Worm (Caenorhabditis elegans) whole organism, L3 larva: ENCODE results near the gene tsfm-1.
A peak's percentile ranks its signal among the peaks of the same experiment; 100 is the strongest.

Experiments used
- R02D3.7 ChIP-seq: fragments of 150-350 bp; optimal IDR thresholded peaks from 2 replicates; lab custom pipeline; 2014; ENCODE audit warnings: missing biosample characterization, missing genetic modification characterization
- ZK546.5 ChIP-seq: sonication (generic microtip); optimal IDR thresholded peaks from 2 replicates; lab custom pipeline; 2017; ENCODE audit warnings: missing biosample characterization, missing genetic modification characterization
- aly-2 ChIP-seq: fragments of 150-350 bp; optimal IDR thresholded peaks from 2 replicates; lab custom pipeline; 2014; ENCODE audit warnings: missing biosample characterization, missing genetic modification characterization
- ama-1 ChIP-seq: fragments of 150-350 bp; optimal IDR thresholded peaks from 2 replicates; lab custom pipeline; 2018
- ceh-28 ChIP-seq: fragments of 150-350 bp; optimal IDR thresholded peaks from 2 replicates; lab custom pipeline; 2014; ENCODE audit warnings: missing biosample characterization, missing genetic modification reagents, missing genetic modification characterization
- ceh-82 ChIP-seq: fragments of 150-350 bp; optimal IDR thresholded peaks from 2 replicates; lab custom pipeline; 2014; ENCODE audit warnings: missing biosample characterization, missing genetic modification characterization
- ceh-9 ChIP-seq: sonication (generic microtip); optimal IDR thresholded peaks from 2 replicates; lab custom pipeline; 2018; ENCODE audit warnings: missing biosample characterization, missing genetic modification characterization
- daf-12 ChIP-seq: fragments of 150-350 bp; optimal IDR thresholded peaks from 2 replicates; lab custom pipeline; 2014; ENCODE audit warnings: missing biosample characterization, missing genetic modification reagents, missing genetic modification characterization
- egl-27 ChIP-seq: sonication (generic microtip); optimal IDR thresholded peaks from 4 replicates; lab custom pipeline; 2017; ENCODE audit warnings: missing biosample characterization, missing genetic modification reagents, missing genetic modification characterization
- egl-5 ChIP-seq: fragments of 150-350 bp; optimal IDR thresholded peaks from 2 replicates; lab custom pipeline; 2017; ENCODE audit warnings: missing biosample characterization, missing genetic modification reagents, missing genetic modification characterization, inconsistent platforms
- elt-1 ChIP-seq: fragments of 150-350 bp; optimal IDR thresholded peaks from 2 replicates; lab custom pipeline; 2014; ENCODE audit warnings: missing biosample characterization, missing genetic modification characterization
- elt-2 ChIP-seq: sonication (generic microtip); optimal IDR thresholded peaks from 2 replicates; lab custom pipeline; 2016; ENCODE audit warnings: missing genetic modification reagents, mild to moderate bottlenecking, missing genetic modification characterization, missing compliant biosample characterization
- elt-3 ChIP-seq, 3 experiments: fragments of 150-350 bp in 1 of 3; sonication (generic microtip) in 2 of 3; optimal IDR thresholded peaks; 2 replicates in 2 of 3; 4 replicates in 1 of 3; lab custom pipeline; 2014 to 2017; ENCODE audit warnings: missing biosample characterization in 3 of 3, missing genetic modification characterization in 3 of 3
- eor-1 ChIP-seq, 2 experiments: fragments of 150-350 bp; optimal IDR thresholded peaks; 2 replicates each; lab custom pipeline; 2014 to 2018; ENCODE audit warnings: missing biosample characterization in 2 of 2, missing genetic modification characterization in 2 of 2
- fkh-10 ChIP-seq: sonication (generic microtip); optimal IDR thresholded peaks from 2 replicates; lab custom pipeline; 2017; ENCODE audit warnings: missing biosample characterization, missing genetic modification reagents, missing genetic modification characterization
- fkh-2 ChIP-seq: fragments of 150-350 bp; optimal IDR thresholded peaks from 2 replicates; lab custom pipeline; 2014; ENCODE audit warnings: missing biosample characterization, missing genetic modification reagents, missing genetic modification characterization
- fos-1 ChIP-seq: fragments of 150-350 bp; optimal IDR thresholded peaks from 2 replicates; lab custom pipeline; 2014; ENCODE audit warnings: missing biosample characterization, missing genetic modification characterization
- hmg-11 ChIP-seq: sonication (generic microtip); optimal IDR thresholded peaks from 2 replicates; lab custom pipeline; 2016; ENCODE audit warnings: missing genetic modification characterization, missing compliant biosample characterization
- jun-1 ChIP-seq: fragments of 150-350 bp; optimal IDR thresholded peaks from 2 replicates; lab custom pipeline; 2014; ENCODE audit warnings: missing biosample characterization, missing genetic modification reagents, missing genetic modification characterization
- lin-15B ChIP-seq: fragments of 150-350 bp; optimal IDR thresholded peaks from 2 replicates; lab custom pipeline; 2014; ENCODE audit warnings: missing biosample characterization, missing genetic modification characterization
- lin-39 ChIP-seq: fragments of 150-350 bp; optimal IDR thresholded peaks from 2 replicates; lab custom pipeline; 2018; ENCODE audit warnings: missing biosample characterization, missing genetic modification reagents, missing genetic modification characterization
- lsy-12 ChIP-seq: sonication (generic microtip); optimal IDR thresholded peaks from 2 replicates; lab custom pipeline; 2016; ENCODE audit warnings: mild to moderate bottlenecking, missing genetic modification characterization, missing compliant biosample characterization
- mdl-1 ChIP-seq: fragments of 150-350 bp; optimal IDR thresholded peaks from 2 replicates; lab custom pipeline; 2014; ENCODE audit warnings: missing biosample characterization, missing genetic modification characterization
- mml-1 ChIP-seq: fragments of 150-350 bp; sonication (generic microtip); optimal IDR thresholded peaks from 3 replicates; lab custom pipeline; 2014; ENCODE audit warnings: missing biosample characterization, missing genetic modification characterization
- nfya-1 ChIP-seq: sonication (generic microtip); optimal IDR thresholded peaks from 2 replicates; lab custom pipeline; 2017; ENCODE audit warnings: missing genetic modification characterization, mild to moderate bottlenecking, missing compliant biosample characterization, antibody characterized with exemption, moderate library complexity; ENCODE audit not compliant: insufficient read depth
- nhr-11 ChIP-seq: fragments of 150-350 bp; optimal IDR thresholded peaks from 2 replicates; lab custom pipeline; 2014; ENCODE audit warnings: missing biosample characterization, missing genetic modification characterization
- nhr-12 ChIP-seq: fragments of 150-350 bp; optimal IDR thresholded peaks from 2 replicates; lab custom pipeline; 2014; ENCODE audit warnings: missing biosample characterization, missing genetic modification characterization
- nhr-23 ChIP-seq: fragments of 150-350 bp; optimal IDR thresholded peaks from 2 replicates; lab custom pipeline; 2014; ENCODE audit warnings: missing biosample characterization, missing genetic modification reagents, missing genetic modification characterization
- nhr-237 ChIP-seq: fragments of 150-350 bp; optimal IDR thresholded peaks from 2 replicates; lab custom pipeline; 2014; ENCODE audit warnings: missing biosample characterization, missing genetic modification characterization
- nhr-25 ChIP-seq: sonication (generic microtip); optimal IDR thresholded peaks from 2 replicates; lab custom pipeline; 2017; ENCODE audit warnings: missing biosample characterization, missing genetic modification characterization
- nhr-28 ChIP-seq: fragments of 150-350 bp; optimal IDR thresholded peaks from 2 replicates; lab custom pipeline; 2014; ENCODE audit warnings: missing biosample characterization, missing genetic modification characterization
- nhr-43 ChIP-seq: sonication (generic microtip); optimal IDR thresholded peaks from 2 replicates; lab custom pipeline; 2016; ENCODE audit warnings: mild to moderate bottlenecking, missing genetic modification characterization, missing compliant biosample characterization; ENCODE audit not compliant: poor library complexity, severe bottlenecking
- nhr-67 ChIP-seq: fragments of 150-350 bp; optimal IDR thresholded peaks from 2 replicates; lab custom pipeline; 2014; ENCODE audit warnings: missing biosample characterization, missing genetic modification characterization
- nhr-76 ChIP-seq: fragments of 150-350 bp; sonication (generic microtip); optimal IDR thresholded peaks from 5 replicates; lab custom pipeline; 2014; ENCODE audit warnings: missing biosample characterization, missing genetic modification characterization
- nhr-77 ChIP-seq: fragments of 150-350 bp; optimal IDR thresholded peaks from 2 replicates; lab custom pipeline; 2014; ENCODE audit warnings: missing biosample characterization, missing genetic modification characterization
- pha-4 ChIP-seq: fragments of 150-350 bp; optimal IDR thresholded peaks from 2 replicates; lab custom pipeline; 2014; ENCODE audit warnings: missing biosample characterization, missing genetic modification reagents, missing genetic modification characterization
- pqm-1 ChIP-seq: fragments of 150-350 bp; optimal IDR thresholded peaks from 2 replicates; lab custom pipeline; 2017; ENCODE audit warnings: missing biosample characterization, missing genetic modification characterization, inconsistent platforms
- skn-1 ChIP-seq: fragments of 150-350 bp; optimal IDR thresholded peaks from 2 replicates; lab custom pipeline; 2014; ENCODE audit warnings: missing biosample characterization, missing genetic modification characterization
- snpc-4 ChIP-seq: fragments of 150-350 bp; optimal IDR thresholded peaks from 2 replicates; lab custom pipeline; 2014; ENCODE audit warnings: missing biosample characterization, missing genetic modification characterization
- tbx-2 ChIP-seq: sonication (generic microtip); optimal IDR thresholded peaks from 2 replicates; lab custom pipeline; 2016; ENCODE audit warnings: mild to moderate bottlenecking, missing genetic modification characterization, missing compliant biosample characterization
- unc-39 ChIP-seq: sonication (generic microtip); optimal IDR thresholded peaks from 4 replicates; lab custom pipeline; 2017; ENCODE audit warnings: missing biosample characterization, missing genetic modification characterization
- unc-62 ChIP-seq: fragments of 150-350 bp; sonication (generic microtip); optimal IDR thresholded peaks from 4 replicates; lab custom pipeline; 2014; ENCODE audit warnings: missing biosample characterization, missing genetic modification reagents, missing genetic modification characterization
- zag-1 ChIP-seq: fragments of 150-350 bp; optimal IDR thresholded peaks from 2 replicates; lab custom pipeline; 2014; ENCODE audit warnings: missing biosample characterization, missing genetic modification characterization
- ztf-11 ChIP-seq: fragments of 150-350 bp; optimal IDR thresholded peaks from 2 replicates; lab custom pipeline; 2014; ENCODE audit warnings: missing biosample characterization, missing genetic modification characterization
- ztf-4 ChIP-seq: fragments of 150-350 bp; optimal IDR thresholded peaks from 2 replicates; lab custom pipeline; 2014; ENCODE audit warnings: missing biosample characterization, missing genetic modification characterization

Gene tsfm-1

DNA sequence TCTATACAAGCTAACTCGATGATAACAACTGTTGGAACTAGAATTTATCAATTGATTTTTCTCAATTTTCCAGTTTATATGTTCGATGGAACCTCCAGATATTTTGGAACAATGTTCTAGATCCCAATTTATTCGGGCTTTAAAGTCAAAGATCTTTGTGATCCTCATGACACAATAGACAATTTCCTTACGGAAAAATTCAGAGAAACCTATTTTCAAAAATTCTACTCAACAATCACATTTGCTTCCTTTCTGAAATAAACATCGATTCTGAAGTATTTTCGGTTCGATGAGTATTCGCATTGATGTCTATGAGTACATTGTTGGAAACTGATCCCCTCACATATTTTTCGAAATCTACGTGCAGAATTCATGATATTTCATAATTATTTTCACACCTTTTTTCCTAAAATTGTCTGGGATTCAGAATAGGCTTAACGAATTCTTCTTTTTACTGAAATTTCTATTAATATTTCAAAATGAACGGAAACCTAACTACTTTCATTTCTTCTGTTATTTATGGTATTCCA, 35.7 kb upstream of the tsfm-1 start, which contains the start of gene srg-45:
TSS of gene srg-45 (plus strand) at position 480 of the 530 bp plus-strand sequence.
- TF ChIP-seq nhr-76, result no peak
- no peak for TF ChIP-seq ceh-28 (tag; lab: Kevin White, UChicago)
- no peak for TF ChIP-seq nhr-11 (tag; lab: Kevin White, UChicago)
- TF ChIP-seq zag-1 (tag; lab: Kevin White, UChicago), result no peak
- no peak for TF ChIP-seq nhr-43 (tag; lab: Kevin White, UChicago)
- TF ChIP-seq nhr-12 (tag; lab: Kevin White, UChicago), result no peak
- TF ChIP-seq hmg-11 (tag; lab: Kevin White, UChicago), result no peak
- TF ChIP-seq snpc-4 (tag; lab: Kevin White, UChicago), result no peak
- TF ChIP-seq aly-2 (tag; lab: Kevin White, UChicago), result no peak
- no peak for TF ChIP-seq ZK546.5 (tag; lab: Kevin White, UChicago)
- TF ChIP-seq nhr-77 (tag; lab: Kevin White, UChicago), result no peak
- TF ChIP-seq mml-1 (tag; lab: Kevin White, UChicago), result no peak

DNA sequence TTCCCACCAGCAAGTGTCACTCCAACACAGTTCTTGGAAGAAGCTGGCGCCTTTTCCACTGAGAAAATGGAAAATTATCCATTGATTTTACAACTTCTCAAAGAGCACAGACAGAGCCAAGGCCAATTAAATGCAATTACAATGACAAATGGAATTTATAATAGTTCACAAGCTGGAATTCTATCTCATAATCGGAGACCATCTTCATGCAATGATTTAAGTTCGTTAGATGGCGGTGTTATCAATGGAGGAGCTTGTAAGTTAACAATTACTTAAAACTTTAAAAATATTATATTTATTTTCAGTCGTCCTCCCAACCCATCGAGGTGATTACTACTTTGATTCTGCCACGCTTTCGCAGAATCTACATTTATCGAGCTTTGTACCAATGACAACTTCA, 34.3 kb upstream of the tsfm-1 start:
- TF ChIP-seq hmg-11 (tag; lab: Kevin White, UChicago) (no peak), nhr-43 (tag; lab: Kevin White, UChicago) (no peak), eor-1 (tag; optimal IDR thresholded peaks at IDR 0.05; lab: Kevin White, UChicago) (no peak), ceh-28 (tag; lab: Kevin White, UChicago) (no peak), ztf-4 (tag; lab: Kevin White, UChicago) (no peak), fos-1 (tag; lab: Kevin White, UChicago) (no peak), elt-1 (tag; lab: Kevin White, UChicago) (no peak)

ce11 chrV:12303453-12304077, 32.2 kb upstream of the tsfm-1 start:
- TF ChIP-seq zag-1 (tag; lab: Kevin White, UChicago), result peak; percentile 67
- peak; percentile 94 for TF ChIP-seq ceh-82 (tag; lab: Kevin White, UChicago)
- TF ChIP-seq nhr-25 (tag; lab: Kevin White, UChicago), result peak; percentile 70
- peak; percentile 82 for TF ChIP-seq aly-2 (tag; lab: Kevin White, UChicago)
- no peak for TF ChIP-seq snpc-4 (tag; lab: Kevin White, UChicago)
- peak; percentile 89 for TF ChIP-seq lin-39 (tag; lab: Kevin White, UChicago)
- TF ChIP-seq unc-62 (GFP tag; lab: Kevin White, UChicago), result peak; percentile 13
- peak; percentile 1 for TF ChIP-seq egl-27 (tag; lab: Kevin White, UChicago)
- peak; percentile 75 for TF ChIP-seq pha-4 (tag; lab: Kevin White, UChicago)
- peak; percentile 16 for TF ChIP-seq elt-1 (tag; lab: Kevin White, UChicago)
- peak; percentile 7 for TF ChIP-seq ZK546.5 (tag; lab: Kevin White, UChicago)
- peak; percentile 80 for TF ChIP-seq skn-1 (tag; lab: Kevin White, UChicago)
- TF ChIP-seq unc-39 (tag; lab: Kevin White, UChicago), result no peak
- TF ChIP-seq egl-5, result peak; percentile 58
- TF ChIP-seq nhr-77 (tag; lab: Kevin White, UChicago), result peak; percentile 75
- TF ChIP-seq nhr-12 (tag; lab: Kevin White, UChicago), result peak; percentile 4
- TF ChIP-seq mml-1 (tag; lab: Kevin White, UChicago), result peak; percentile 5
- TF ChIP-seq fkh-10 (GFP tag; lab: Kevin White, UChicago), result peak; percentile 45
- no peak for TF ChIP-seq ceh-9 (tag; lab: Kevin White, UChicago)
- peak; percentile 79 for TF ChIP-seq nhr-76
- no peak for TF ChIP-seq eor-1 (tag; optimal IDR thresholded peaks at IDR 0.05; lab: Kevin White, UChicago)
- peak; percentile 70 for TF ChIP-seq nfya-1 (tag; lab: Kevin White, UChicago)
- no peak for TF ChIP-seq nhr-237
- TF ChIP-seq fkh-2 (tag; lab: Kevin White, UChicago), result no peak
- peak; percentile 94 for TF ChIP-seq lsy-12 (tag; lab: Kevin White, UChicago)
- no peak for TF ChIP-seq fos-1 (tag; lab: Kevin White, UChicago)
- TF ChIP-seq elt-3 (tag; optimal IDR thresholded peaks at IDR 0.05; lab: Kevin White, UChicago), result peak in 2 of 3 experiments; percentile 28 to 77
- TF ChIP-seq ceh-28 (tag; lab: Kevin White, UChicago), result peak; percentile 46
- peak; percentile 70 for TF ChIP-seq nhr-23 (tag; lab: Kevin White, UChicago)
- TF ChIP-seq ztf-4 (tag; lab: Kevin White, UChicago), result peak; percentile 71
- TF ChIP-seq elt-2 (tag; lab: Kevin White, UChicago), result peak; percentile 63
- peak; percentile 26 for TF ChIP-seq nhr-11 (tag; lab: Kevin White, UChicago)
- peak; percentile 100 for TF ChIP-seq hmg-11 (tag; lab: Kevin White, UChicago)
- TF ChIP-seq pqm-1 (tag; lab: Kevin White, UChicago), result peak; percentile 19
- TF ChIP-seq nhr-67, result peak; percentile 6
- peak; percentile 95 for TF ChIP-seq tbx-2 (tag; lab: Kevin White, UChicago)
- peak; percentile 56 for TF ChIP-seq nhr-28 (tag; lab: Kevin White, UChicago)
- peak; percentile 66 for TF ChIP-seq jun-1 (tag; lab: Kevin White, UChicago)
- TF ChIP-seq daf-12 (tag; lab: Kevin White, UChicago), result no peak
- peak; percentile 35 for TF ChIP-seq lin-15B
- TF ChIP-seq mdl-1 (tag; lab: Kevin White, UChicago), result no peak
- peak; percentile 42 for TF ChIP-seq ztf-11 (tag; lab: Kevin White, UChicago)
- TF ChIP-seq R02D3.7 (tag; lab: Kevin White, UChicago), result peak; percentile 69
- TF ChIP-seq ama-1 (lab: Kevin White, UChicago), result peak; percentile 88
